Worm (Caenorhabditis elegans): ENCODE measurements around the gene cnc-4.
A peak's percentile ranks its signal among the peaks of the same experiment; 100 is the strongest.

Gene cnc-4

DNA sequence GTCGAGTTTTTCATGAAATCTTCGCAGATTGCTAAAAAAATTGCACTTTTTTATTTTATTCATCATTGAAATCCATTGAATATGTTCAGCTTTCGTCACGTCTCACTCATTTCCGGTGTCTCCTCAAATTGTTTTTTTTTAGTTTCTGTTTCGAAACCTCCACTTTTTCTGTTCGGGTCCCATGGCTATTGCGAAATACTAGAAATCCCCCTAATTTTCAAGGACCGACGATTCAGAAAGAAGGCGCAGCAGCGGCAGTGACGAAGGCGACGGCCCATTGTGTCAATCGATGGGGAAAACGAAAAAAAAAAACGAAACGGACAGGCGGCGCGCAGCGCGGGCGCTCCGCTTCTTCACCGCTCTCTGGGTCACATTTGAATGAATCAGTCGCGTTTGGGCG lies 25.0 kb downstream of the cnc-4 start:
- TF ChIP-seq fkh-6 (tag; optimal IDR thresholded peaks at IDR 0.05) (no peak), ceh-30 (tag; optimal IDR thresholded peaks at IDR 0.05) (no peak), ref-2 (tag; optimal IDR thresholded peaks at IDR 0.05) (no peak), che-1 (tag; optimal IDR thresholded peaks at IDR 0.05) (no peak), ceh-31 (tag; optimal IDR thresholded peaks at IDR 0.05) (no peak), elt-2 (tag; optimal IDR thresholded peaks at IDR 0.05) (no peak), gmeb-2 (tag; optimal IDR thresholded peaks at IDR 0.05) (no peak), ceh-45 (GFP tag; IDR thresholded peaks at IDR 0.05) (no peak)

- TF ChIP-seq sox-2 (GFP tag; IDR thresholded peaks at IDR 0.05) (no peak), ceh-48 (tag; optimal IDR thresholded peaks at IDR 0.05) (peak; percentile 2), hlh-8 (tag; optimal IDR thresholded peaks at IDR 0.05) (peak; percentile 18), unc-55 (GFP tag; optimal IDR thresholded peaks at IDR 0.05) (peak; percentile 23)
These were observed 25.6 kb downstream of the cnc-4 start for ce11 chrV:1472569-1472968.

DNA sequence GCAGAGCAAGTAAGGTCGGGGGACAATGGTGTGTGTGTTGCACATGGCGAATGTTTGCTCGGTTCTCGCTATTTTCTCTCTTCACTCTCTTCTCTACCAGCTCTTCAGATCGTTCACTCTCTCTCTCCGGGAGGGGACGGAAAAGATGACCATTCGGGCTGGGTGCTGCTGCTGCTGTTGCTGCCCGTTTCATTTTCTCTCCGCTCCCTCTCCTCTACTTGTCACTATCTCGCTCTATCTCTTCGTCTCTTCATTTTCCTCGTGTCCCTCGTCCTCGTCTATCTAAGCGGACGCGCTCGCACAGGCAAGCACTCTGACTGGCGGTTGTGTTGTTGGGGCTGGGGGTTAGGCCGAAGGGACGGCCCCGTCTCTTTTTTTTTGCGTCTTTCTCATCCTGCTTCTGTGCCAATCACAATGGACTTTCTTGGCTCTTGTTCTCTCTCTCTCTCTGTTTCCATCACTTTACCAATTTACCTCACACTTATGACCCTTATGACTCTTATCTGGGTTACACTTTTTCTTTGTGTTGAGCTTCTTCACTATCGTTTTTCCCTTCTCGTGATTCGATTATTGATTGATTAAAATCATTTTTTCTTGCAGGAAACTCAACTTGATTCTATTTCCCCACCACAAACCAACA lies 27.6 kb downstream of the cnc-4 start, which contains the start of the genes F53E2.2 and unc-60:
F53E2.2 (plus strand) TSS at position 601 of the 640 bp plus-strand sequence.
unc-60 (plus strand) TSS at position 601 of the 640 bp plus-strand sequence.
- no peak for TF ChIP-seq lim-6 (tag; optimal IDR thresholded peaks at IDR 0.05)
- TF ChIP-seq ceh-30 (tag; optimal IDR thresholded peaks at IDR 0.05): no peak
- no peak for TF ChIP-seq ceh-6 (GFP tag; optimal IDR thresholded peaks at IDR 0.05)
- peak; percentile 24 for TF ChIP-seq pros-1 (tag; optimal IDR thresholded peaks at IDR 0.05)
- peak; percentile 85 for TF ChIP-seq nfya-1 (tag; optimal IDR thresholded peaks at IDR 0.05)
- TF ChIP-seq ahr-1 (tag; optimal IDR thresholded peaks at IDR 0.05): no peak
- no peak for TF ChIP-seq pag-3 (tag; optimal IDR thresholded peaks at IDR 0.05; ENCODE audit: borderline replicate concordance)
- no peak for TF ChIP-seq tbx-7 (tag; optimal IDR thresholded peaks at IDR 0.05)
- no peak for TF ChIP-seq eyg-1 (tag; optimal IDR thresholded peaks at IDR 0.05)
- no peak for TF ChIP-seq hlh-13 (GFP tag; optimal IDR thresholded peaks at IDR 0.05)
- no peak for TF ChIP-seq ceh-24 (tag; optimal IDR thresholded peaks at IDR 0.05)
- no peak for TF ChIP-seq nhr-11 (tag; optimal IDR thresholded peaks at IDR 0.05)
- peak; percentile 16 for TF ChIP-seq lin-11 (tag; optimal IDR thresholded peaks at IDR 0.05)
- TF ChIP-seq ets-4 (tag; optimal IDR thresholded peaks at IDR 0.05): peak; percentile 39
- peak; percentile 77 for TF ChIP-seq ref-2 (tag; optimal IDR thresholded peaks at IDR 0.05)
- TF ChIP-seq mec-3 (tag; optimal IDR thresholded peaks at IDR 0.05; ENCODE audit: borderline replicate concordance): no peak
- no peak for TF ChIP-seq hlh-15 (tag; optimal IDR thresholded peaks at IDR 0.05)
- TF ChIP-seq ceh-9 (tag; optimal IDR thresholded peaks at IDR 0.05): no peak
- TF ChIP-seq C38D4.7 (GFP tag; optimal IDR thresholded peaks at IDR 0.05): no peak
- TF ChIP-seq dve-1 (tag; optimal IDR thresholded peaks at IDR 0.05): peak; percentile 12
- peak; percentile 5 for TF ChIP-seq ceh-22 (tag; optimal IDR thresholded peaks at IDR 0.05)
- no peak for TF ChIP-seq che-1 (tag; optimal IDR thresholded peaks at IDR 0.05)
- TF ChIP-seq pqm-1 (tag; optimal IDR thresholded peaks at IDR 0.05): peak; percentile 20
- TF ChIP-seq fax-1 (tag; optimal IDR thresholded peaks at IDR 0.05): peak; percentile 10
- TF ChIP-seq ceh-14 (tag; optimal IDR thresholded peaks at IDR 0.05): peak; percentile 36
- peak; percentile 69 for TF ChIP-seq unc-42 (tag; optimal IDR thresholded peaks at IDR 0.05)
- peak; percentile 78 for TF ChIP-seq ceh-31 (tag; optimal IDR thresholded peaks at IDR 0.05)
- TF ChIP-seq npax-4 (tag; optimal IDR thresholded peaks at IDR 0.05): no peak
- no peak for TF ChIP-seq T23F11.4 (GFP tag; optimal IDR thresholded peaks at IDR 0.05)
- no peak for TF ChIP-seq sox-2 (GFP tag; IDR thresholded peaks at IDR 0.05)
- TF ChIP-seq gmeb-2 (tag; optimal IDR thresholded peaks at IDR 0.05): no peak
- no peak for TF ChIP-seq ama-1 (optimal IDR thresholded peaks at IDR 0.05)
- TF ChIP-seq hlh-30 (tag; optimal IDR thresholded peaks at IDR 0.05; ENCODE audit: insufficient read depth): peak; percentile 72
- TF ChIP-seq rnt-1 (tag; optimal IDR thresholded peaks at IDR 0.05): peak; percentile 59
- TF ChIP-seq sdc-2 (tag; optimal IDR thresholded peaks at IDR 0.05): peak; percentile 40
- TF ChIP-seq ceh-48 (tag; optimal IDR thresholded peaks at IDR 0.05): no peak
- no peak for TF ChIP-seq ceh-45 (GFP tag; IDR thresholded peaks at IDR 0.05)
- peak; percentile 83 for TF ChIP-seq tbx-2 (tag; optimal IDR thresholded peaks at IDR 0.05)
- TF ChIP-seq unc-86 (tag; optimal IDR thresholded peaks at IDR 0.05): no peak
- TF ChIP-seq pat-9 (tag; optimal IDR thresholded peaks at IDR 0.05): no peak
- no peak for TF ChIP-seq dmd-4 (tag; optimal IDR thresholded peaks at IDR 0.05; ENCODE audit: borderline replicate concordance)
- no peak for TF ChIP-seq pha-4 (tag; optimal IDR thresholded peaks at IDR 0.05)
- no peak for TF ChIP-seq fkh-10 (GFP tag; optimal IDR thresholded peaks at IDR 0.05)
